Worm (Caenorhabditis elegans) whole organism, L1 larva: ENCODE results near the gene adt-1.

Experiments
- C04F5.9 ChIP-seq: sonication (generic microtip); optimal IDR thresholded peaks from 2 replicates; lab custom pipeline; 2016; ENCODE audit warnings: missing genetic modification characterization, missing compliant biosample characterization
- C34B4.2 ChIP-seq: sonication (generic microtip); optimal IDR thresholded peaks from 2 replicates; lab custom pipeline; 2017; ENCODE audit warnings: mild to moderate bottlenecking, missing genetic modification characterization, missing compliant biosample characterization
- F16B12.6 ChIP-seq: fragments of 150-350 bp; optimal IDR thresholded peaks from 2 replicates; lab custom pipeline; 2014; ENCODE audit warnings: missing biosample characterization, missing genetic modification characterization
- aha-1 ChIP-seq: fragments of 150-350 bp; optimal IDR thresholded peaks from 2 replicates; lab custom pipeline; 2014; ENCODE audit warnings: missing biosample characterization, missing genetic modification characterization
- aly-2 ChIP-seq: fragments of 150-350 bp; optimal IDR thresholded peaks from 2 replicates; lab custom pipeline; 2014; ENCODE audit warnings: missing biosample characterization, missing genetic modification characterization
- ama-1 ChIP-seq: fragments of 150-350 bp; optimal IDR thresholded peaks from 2 replicates; lab custom pipeline; 2014
- ceh-88 ChIP-seq: fragments of 200-800 bp; sonication (Bioruptor generic); IDR thresholded peaks from 2 replicates; pipeline ENCODE4 v1.3.6; 2022; ENCODE audit warnings: missing genetic modification characterization, missing compliant biosample characterization
- ceh-90 ChIP-seq: sonication (generic microtip); optimal IDR thresholded peaks from 2 replicates; lab custom pipeline; 2016; ENCODE audit warnings: missing genetic modification characterization, missing compliant biosample characterization
- dpl-1 ChIP-seq, 3 experiments: fragments of 150-350 bp in 2 of 3; sonication (generic microtip) in 1 of 3; optimal IDR thresholded peaks; 2 replicates each; lab custom pipeline; 2014 to 2017; ENCODE audit warnings: missing biosample characterization in 3 of 3, missing genetic modification characterization in 3 of 3, missing genetic modification reagents in 3 of 3
- dsc-1 ChIP-seq: sonication (generic microtip); optimal IDR thresholded peaks from 2 replicates; lab custom pipeline; 2016; ENCODE audit warnings: mild to moderate bottlenecking, missing genetic modification characterization, missing compliant biosample characterization
- efl-1 ChIP-seq, 4 experiments: fragments of 150-350 bp; optimal IDR thresholded peaks in 3 of 4; peaks in 1 of 4; 1 replicate in 1 of 4; 2 replicates in 3 of 4; lab custom pipeline; 2014; ENCODE audit warnings: missing biosample characterization in 2 of 4, missing genetic modification characterization in 2 of 4, missing genetic modification reagents in 2 of 4
- egl-13 ChIP-seq: sonication (generic microtip); optimal IDR thresholded peaks from 2 replicates; lab custom pipeline; 2016; ENCODE audit warnings: missing genotype, missing genetic modification reagents, missing genetic modification characterization, missing compliant biosample characterization
- elt-2 ChIP-seq: sonication (generic microtip); optimal IDR thresholded peaks from 2 replicates; lab custom pipeline; 2016; ENCODE audit warnings: missing genetic modification characterization, mild to moderate bottlenecking, inconsistent platforms, missing compliant biosample characterization, missing genetic modification reagents
- ets-5 ChIP-seq: fragments of 200-800 bp; sonication (Bioruptor generic); IDR thresholded peaks from 2 replicates; pipeline ENCODE4 v1.3.6; 2022; ENCODE audit warnings: missing genetic modification characterization, missing compliant biosample characterization
- fkh-10 ChIP-seq: sonication (generic microtip); optimal IDR thresholded peaks from 2 replicates; lab custom pipeline; 2017; ENCODE audit warnings: missing biosample characterization, missing genetic modification reagents, missing genetic modification characterization
- fkh-4 ChIP-seq: sonication (generic microtip); optimal IDR thresholded peaks from 2 replicates; lab custom pipeline; 2016; ENCODE audit warnings: missing compliant biosample characterization, missing genetic modification characterization, borderline replicate concordance
- hlh-4 ChIP-seq: sonication (generic microtip); optimal IDR thresholded peaks from 2 replicates; lab custom pipeline; 2016; ENCODE audit warnings: mild to moderate bottlenecking, missing genetic modification characterization, missing compliant biosample characterization
- hpl-2 ChIP-seq: fragments of 150-350 bp; optimal IDR thresholded peaks from 2 replicates; lab custom pipeline; 2014; ENCODE audit warnings: missing biosample characterization, missing genetic modification reagents, missing genetic modification characterization
- isw-1 ChIP-seq: fragments of 200-800 bp; sonication (Bioruptor generic); IDR thresholded peaks from 2 replicates; pipeline ENCODE4 v1.3.6; 2022; ENCODE audit warnings: missing genetic modification characterization, missing compliant biosample characterization
- jun-1 ChIP-seq: fragments of 150-350 bp; optimal IDR thresholded peaks from 2 replicates; lab custom pipeline; 2014; ENCODE audit warnings: missing biosample characterization, missing genetic modification reagents, missing genetic modification characterization
- lin-14 ChIP-seq: fragments of 200-800 bp; sonication (Bioruptor generic); optimal IDR thresholded peaks from 2 replicates; lab custom pipeline; 2018; ENCODE audit warnings: mild to moderate bottlenecking, missing genetic modification characterization, moderate library complexity, missing compliant biosample characterization
- lin-35 ChIP-seq, 2 experiments: fragments of 150-350 bp; optimal IDR thresholded peaks; 2 replicates each; lab custom pipeline; 2014; ENCODE audit warnings: missing biosample characterization in 2 of 2, missing genetic modification characterization in 2 of 2, missing genetic modification reagents in 2 of 2
- lin-39 ChIP-seq: fragments of 150-350 bp; optimal IDR thresholded peaks from 2 replicates; lab custom pipeline; 2014; ENCODE audit warnings: missing biosample characterization, missing genetic modification reagents, missing genetic modification characterization
- mdl-1 ChIP-seq, 2 experiments: fragments of 150-350 bp; optimal IDR thresholded peaks; 2 replicates each; lab custom pipeline; 2014 to 2017; ENCODE audit warnings: missing biosample characterization in 2 of 2, missing genetic modification characterization in 2 of 2, inconsistent platforms in 1 of 2
- mef-2 ChIP-seq: fragments of 150-350 bp; optimal IDR thresholded peaks from 2 replicates; lab custom pipeline; 2014; ENCODE audit warnings: missing biosample characterization, missing genetic modification characterization
- nhr-11 ChIP-seq: fragments of 150-350 bp; optimal IDR thresholded peaks from 2 replicates; lab custom pipeline; 2014; ENCODE audit warnings: missing biosample characterization, missing genetic modification characterization
- nhr-19 ChIP-seq: fragments of 200-800 bp; sonication (Bioruptor generic); conservative IDR thresholded peaks from 2 replicates; pipeline ENCODE4 v1.3.6; 2022; ENCODE audit warnings: missing genetic modification characterization, missing compliant biosample characterization
- nhr-20 ChIP-seq: sonication (generic microtip); optimal IDR thresholded peaks from 2 replicates; lab custom pipeline; 2016; ENCODE audit warnings: mild to moderate bottlenecking, missing genetic modification characterization, missing compliant biosample characterization
- nhr-28 ChIP-seq: fragments of 150-350 bp; optimal IDR thresholded peaks from 2 replicates; lab custom pipeline; 2014; ENCODE audit warnings: missing biosample characterization, missing genetic modification characterization
- nhr-76 ChIP-seq: sonication (generic microtip); optimal IDR thresholded peaks from 2 replicates; lab custom pipeline; 2017; ENCODE audit warnings: missing biosample characterization, missing genetic modification characterization
- nhr-77 ChIP-seq: fragments of 150-350 bp; optimal IDR thresholded peaks from 2 replicates; lab custom pipeline; 2014; ENCODE audit warnings: missing biosample characterization, missing genetic modification characterization
- nhr-84 ChIP-seq: sonication (generic microtip); optimal IDR thresholded peaks from 2 replicates; lab custom pipeline; 2017; ENCODE audit warnings: missing biosample characterization, missing genetic modification characterization
- nhr-90 ChIP-seq: sonication (generic microtip); optimal IDR thresholded peaks from 2 replicates; lab custom pipeline; 2016; ENCODE audit warnings: mild to moderate bottlenecking, missing genetic modification characterization, missing compliant biosample characterization; ENCODE audit not compliant: poor library complexity
- pag-3 ChIP-seq: sonication (generic microtip); optimal IDR thresholded peaks from 2 replicates; lab custom pipeline; 2017; ENCODE audit warnings: missing genetic modification characterization, mild to moderate bottlenecking, missing compliant biosample characterization, antibody characterized with exemption, borderline replicate concordance; ENCODE audit not compliant: insufficient read depth
- pqm-1 ChIP-seq: sonication (generic microtip); optimal IDR thresholded peaks from 3 replicates; lab custom pipeline; 2017; ENCODE audit warnings: missing biosample characterization, missing genetic modification characterization
- rnt-1 ChIP-seq: sonication (generic microtip); optimal IDR thresholded peaks from 2 replicates; lab custom pipeline; 2016; ENCODE audit warnings: mild to moderate bottlenecking, missing genetic modification characterization, moderate library complexity, missing compliant biosample characterization
- snu-23 ChIP-seq: sonication (generic microtip); optimal IDR thresholded peaks from 2 replicates; lab custom pipeline; 2016; ENCODE audit warnings: missing genetic modification characterization, missing compliant biosample characterization
- sptf-1 ChIP-seq: fragments of 150-350 bp; optimal IDR thresholded peaks from 2 replicates; lab custom pipeline; 2014; ENCODE audit warnings: missing biosample characterization, missing genetic modification characterization
- swsn-7 ChIP-seq: sonication (generic microtip); optimal IDR thresholded peaks from 2 replicates; lab custom pipeline; 2016; ENCODE audit warnings: missing genetic modification characterization, missing compliant biosample characterization
- tlp-1 ChIP-seq: fragments of 150-350 bp; optimal IDR thresholded peaks from 2 replicates; lab custom pipeline; 2014; ENCODE audit warnings: missing biosample characterization, missing genetic modification characterization
- unc-130 ChIP-seq: fragments of 150-350 bp; optimal IDR thresholded peaks from 2 replicates; lab custom pipeline; 2017; ENCODE audit warnings: missing biosample characterization, missing genetic modification characterization, inconsistent platforms
- unc-30 ChIP-seq: sonication (generic microtip); optimal IDR thresholded peaks from 2 replicates; lab custom pipeline; 2017; ENCODE audit warnings: missing biosample characterization, missing genetic modification characterization
- unc-62 ChIP-seq: fragments of 150-350 bp; optimal IDR thresholded peaks from 2 replicates; lab custom pipeline; 2014; ENCODE audit warnings: missing biosample characterization, missing genetic modification reagents, missing genetic modification characterization
- unc-86 ChIP-seq: sonication (generic microtip); optimal IDR thresholded peaks from 2 replicates; lab custom pipeline; 2016; ENCODE audit warnings: missing genetic modification characterization, missing compliant biosample characterization
- vab-15 ChIP-seq: sonication (generic microtip); optimal IDR thresholded peaks from 2 replicates; lab custom pipeline; 2017; ENCODE audit warnings: missing genotype, mild to moderate bottlenecking, missing genetic modification characterization, missing compliant biosample characterization
- xbp-1 ChIP-seq: sonication (generic microtip); optimal IDR thresholded peaks from 2 replicates; lab custom pipeline; 2016; ENCODE audit warnings: missing genetic modification characterization, missing compliant biosample characterization
- zip-4 ChIP-seq: fragments of 200-800 bp; sonication (Bioruptor generic); optimal IDR thresholded peaks from 2 replicates; lab custom pipeline; 2018; ENCODE audit warnings: mild to moderate bottlenecking, missing genetic modification characterization, moderate library complexity, missing compliant biosample characterization
- ztf-11 ChIP-seq, 2 experiments: sonication (generic microtip); optimal IDR thresholded peaks; 2 replicates each; lab custom pipeline; 2016 to 2017; ENCODE audit warnings: missing genetic modification characterization in 2 of 2, missing biosample characterization in 1 of 2, missing compliant biosample characterization in 1 of 2
- ztf-4 ChIP-seq: fragments of 150-350 bp; optimal IDR thresholded peaks from 2 replicates; lab custom pipeline; 2014; ENCODE audit warnings: missing biosample characterization, missing genetic modification characterization

adt-1 gene

DNA sequence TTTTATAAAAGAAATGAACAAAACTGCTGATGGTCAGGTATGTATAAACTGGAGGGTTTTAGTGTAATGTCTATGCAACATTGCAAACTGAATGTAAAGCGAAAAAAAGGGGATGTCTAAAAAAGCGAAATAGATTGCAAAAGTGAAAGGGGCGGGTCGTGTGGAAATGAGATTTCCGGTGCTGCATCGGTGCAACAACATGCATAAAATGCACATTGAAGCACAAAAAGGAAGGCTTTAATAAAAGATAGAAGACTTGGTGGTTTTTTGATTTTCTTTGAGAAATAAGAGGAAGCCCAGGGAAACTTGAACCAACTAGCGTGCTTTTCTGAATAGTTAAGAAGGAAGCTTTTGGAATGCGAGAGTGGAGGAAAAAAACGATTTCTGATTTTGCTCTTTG, 46.0 kb upstream of the adt-1 start (continued):
- TF ChIP-seq ama-1 (lab: Kevin White, UChicago): no peak
- TF ChIP-seq hpl-2: no peak
- TF ChIP-seq fkh-4 (tag; lab: Kevin White, UChicago): no peak
- peak; percentile 12 for TF ChIP-seq unc-86
- TF ChIP-seq mef-2: no peak
- no peak for TF ChIP-seq F16B12.6 (tag; lab: Kevin White, UChicago)
- TF ChIP-seq pag-3: no peak
- no peak for TF ChIP-seq hlh-4 (tag; lab: Kevin White, UChicago)
- no peak for TF ChIP-seq C04F5.9
- TF ChIP-seq efl-1 (optimal IDR thresholded peaks at IDR 0.05; lab: Kevin White, UChicago): no peak
- peak in 1 of 2 experiments; percentile 30 for TF ChIP-seq efl-1 (GFP tag; optimal IDR thresholded peaks at IDR 0.05 in 1 of 2; lab: Kevin White, UChicago)

DNA sequence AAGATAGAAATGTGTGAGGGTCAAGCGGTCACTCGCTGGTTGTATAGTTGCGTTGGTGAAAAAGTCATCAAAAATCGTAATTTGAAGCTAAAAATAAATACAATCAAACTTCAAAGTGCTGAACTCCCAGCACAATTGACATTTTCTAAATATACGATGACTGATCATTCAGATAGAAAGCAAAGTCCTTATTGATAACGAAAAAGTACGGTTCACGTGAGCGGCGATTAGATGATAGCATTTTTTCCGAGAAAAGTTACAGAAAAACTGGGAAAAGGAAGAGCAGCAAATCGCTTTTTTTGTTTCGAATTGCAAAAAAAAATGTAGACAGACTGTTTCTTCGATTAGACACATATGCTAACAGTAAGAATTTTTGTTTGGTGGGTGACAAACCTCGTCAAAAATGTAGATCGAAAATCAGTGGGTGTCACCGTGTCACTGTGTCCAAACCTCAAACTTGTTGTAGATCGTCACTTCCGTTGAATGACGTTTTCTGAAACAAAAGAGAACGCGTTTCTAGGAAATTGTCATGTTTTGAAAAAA, 44.7 kb upstream of the adt-1 start, which contains the start of gene ivns-1:
TSS of gene ivns-1 (minus strand) at position 493 of the 543 bp plus-strand sequence.
- no peak for TF ChIP-seq unc-86
- no peak for TF ChIP-seq efl-1 (optimal IDR thresholded peaks at IDR 0.05; lab: Kevin White, UChicago)
- TF ChIP-seq efl-1 (GFP tag; optimal IDR thresholded peaks at IDR 0.05 in 1 of 2; lab: Kevin White, UChicago): peak in 1 of 2 experiments; percentile 76
- peak; percentile 59 for TF ChIP-seq elt-2 (tag; lab: Kevin White, UChicago)
- TF ChIP-seq nhr-20 (tag; lab: Kevin White, UChicago): no peak
- TF ChIP-seq lin-14 (GFP tag; lab: Kevin White, UChicago): peak; percentile 6
- no peak for TF ChIP-seq nhr-77

DNA sequence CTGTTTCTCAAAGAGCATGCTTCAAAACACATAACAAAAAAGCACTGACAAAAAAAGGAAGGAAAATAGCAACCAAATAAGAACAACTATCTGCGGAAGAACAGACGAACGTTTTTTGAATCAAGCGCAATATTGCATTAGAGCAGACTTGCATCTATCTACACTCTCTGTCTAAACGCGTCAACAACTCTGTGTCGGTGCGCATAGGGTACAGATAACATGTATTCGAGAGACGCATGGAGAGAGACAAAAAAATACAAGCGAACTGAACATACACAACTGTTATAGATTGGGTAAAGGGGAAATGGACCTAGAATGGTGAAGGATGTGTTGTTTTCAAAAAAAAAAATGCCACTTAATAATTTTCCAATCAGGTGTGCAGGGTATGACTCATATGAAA, 43.6 kb upstream of the adt-1 start:
- TF ChIP-seq nhr-84 (tag; lab: Kevin White, UChicago): no peak
- peak; percentile 33 to 90 for TF ChIP-seq lin-35 (GFP tag; optimal IDR thresholded peaks at IDR 0.05; lab: Kevin White, UChicago)
- no peak for TF ChIP-seq nhr-11 (tag; lab: Kevin White, UChicago)
- peak; percentile 59 to 80 (median 76) for TF ChIP-seq dpl-1 (GFP tag; optimal IDR thresholded peaks at IDR 0.05; lab: Kevin White, UChicago)
- TF ChIP-seq unc-62 (GFP tag; lab: Kevin White, UChicago): no peak
- TF ChIP-seq ceh-88 (GFP tag; lab: Robert Waterston, UW): no peak
- TF ChIP-seq zip-4 (GFP tag; lab: Kevin White, UChicago): no peak
- no peak for TF ChIP-seq C34B4.2 (tag; lab: Kevin White, UChicago)
- no peak for TF ChIP-seq sptf-1 (tag; lab: Kevin White, UChicago)
- no peak for TF ChIP-seq ets-5 (GFP tag; lab: Robert Waterston, UW)
- TF ChIP-seq xbp-1 (tag; lab: Kevin White, UChicago): no peak
- peak; percentile 24 for TF ChIP-seq elt-2 (tag; lab: Kevin White, UChicago)
- TF ChIP-seq pqm-1 (tag; lab: Kevin White, UChicago): no peak
- peak; percentile 7 for TF ChIP-seq unc-130 (tag; lab: Kevin White, UChicago)
- TF ChIP-seq aha-1 (tag; lab: Kevin White, UChicago): no peak
- TF ChIP-seq unc-30 (tag; lab: Kevin White, UChicago): no peak
- TF ChIP-seq aly-2: no peak
- TF ChIP-seq nhr-90 (tag; lab: Kevin White, UChicago): peak; percentile 42
- TF ChIP-seq mef-2: no peak
- no peak for TF ChIP-seq ceh-90
- no peak for TF ChIP-seq egl-13 (tag; lab: Kevin White, UChicago)
- peak; percentile 40 for TF ChIP-seq jun-1 (tag; lab: Kevin White, UChicago)
- TF ChIP-seq dsc-1: no peak
- TF ChIP-seq swsn-7 (tag; lab: Kevin White, UChicago): peak; percentile 33
- no peak for TF ChIP-seq isw-1
- TF ChIP-seq nhr-20 (tag; lab: Kevin White, UChicago): peak; percentile 65
- TF ChIP-seq lin-39 (tag; lab: Kevin White, UChicago): no peak
- peak in 1 of 2 experiments; percentile 80 for TF ChIP-seq mdl-1 (tag; optimal IDR thresholded peaks at IDR 0.05; lab: Kevin White, UChicago)
- peak; percentile 22 for TF ChIP-seq vab-15 (tag; lab: Kevin White, UChicago)
- no peak for TF ChIP-seq ztf-11 (tag; optimal IDR thresholded peaks at IDR 0.05; lab: Kevin White, UChicago)
- TF ChIP-seq tlp-1: no peak
- TF ChIP-seq nhr-19 (GFP tag; lab: Robert Waterston, UW): no peak; the same call in 1 of the 2 replicates
- peak; percentile 76 for TF ChIP-seq nhr-77
- TF ChIP-seq snu-23 (GFP tag; lab: Kevin White, UChicago): peak; percentile 59
- TF ChIP-seq nhr-28: no peak
- peak; percentile 31 for TF ChIP-seq rnt-1 (tag; lab: Kevin White, UChicago)
- TF ChIP-seq ztf-4 (tag; lab: Kevin White, UChicago): no peak
- no peak for TF ChIP-seq fkh-10 (GFP tag; lab: Kevin White, UChicago)
- TF ChIP-seq nhr-76 (tag; lab: Kevin White, UChicago): no peak
